Fruit fly (Drosophila melanogaster) whole organism, pupa: ENCODE data around the gene ida.

Experiments used
- CG10348 ChIP-seq: fragments of 200-800 bp; sonication (Bioruptor generic); IDR thresholded peaks from 2 replicates; pipeline ENCODE4 v1.3.6; 2022; ENCODE audit warnings: missing biosample characterization, missing genetic modification characterization
- CG12605 ChIP-seq: fragments of 200-800 bp; sonication (Bioruptor generic); IDR thresholded peaks from 2 replicates; pipeline ENCODE4 v1.3.6; 2022; ENCODE audit warnings: missing biosample characterization, missing genetic modification characterization
- CG13204 ChIP-seq: fragments of 200-800 bp; sonication (Bioruptor generic); optimal IDR thresholded peaks from 2 replicates; lab custom pipeline; 2018; ENCODE audit warnings: missing biosample characterization, mild to moderate bottlenecking, missing genetic modification characterization, moderate library complexity
- CG14655 ChIP-seq: fragments of 200-800 bp; sonication (Bioruptor generic); optimal IDR thresholded peaks from 3 replicates; lab custom pipeline; 2017; ENCODE audit warnings: mild to moderate bottlenecking, missing biosample characterization, missing genetic modification reagents, missing genetic modification characterization
- CG15710 ChIP-seq: fragments of 200-800 bp; sonication (Bioruptor generic); optimal IDR thresholded peaks from 2 replicates; lab custom pipeline; 2018; ENCODE audit warnings: missing biosample characterization, mild to moderate bottlenecking, missing genetic modification characterization, moderate library complexity
- CG17806 ChIP-seq: fragments of 200-800 bp; sonication (Bioruptor generic); optimal IDR thresholded peaks from 2 replicates; lab custom pipeline; 2018; ENCODE audit warnings: missing biosample characterization, mild to moderate bottlenecking, missing genetic modification characterization, moderate library complexity
- CG32121 ChIP-seq: fragments of 200-800 bp; sonication (Bioruptor generic); IDR thresholded peaks from 2 replicates; pipeline ENCODE4 v1.3.6; 2022; ENCODE audit warnings: missing biosample characterization, missing genetic modification characterization
- CG34367 ChIP-seq: fragments of 200-800 bp; sonication (Bioruptor generic); optimal IDR thresholded peaks from 2 replicates; lab custom pipeline; 2018; ENCODE audit warnings: missing biosample characterization, mild to moderate bottlenecking, missing genetic modification characterization
- CG4496 ChIP-seq: fragments of 200-800 bp; sonication (Bioruptor generic); IDR thresholded peaks from 3 replicates; pipeline ENCODE4 v1.3.6; 2022; ENCODE audit warnings: missing biosample characterization, missing genetic modification characterization
- CG8159 ChIP-seq: fragments of 200-800 bp; sonication (Bioruptor generic); optimal IDR thresholded peaks from 3 replicates; lab custom pipeline; 2018; ENCODE audit warnings: missing biosample characterization, mild to moderate bottlenecking, missing genetic modification characterization, moderate library complexity
- CG8301 ChIP-seq: fragments of 200-800 bp; sonication (Bioruptor generic); optimal IDR thresholded peaks from 2 replicates; lab custom pipeline; 2018; ENCODE audit warnings: missing biosample characterization, mild to moderate bottlenecking, missing genetic modification characterization
- CG9948 ChIP-seq: fragments of 200-800 bp; sonication (Bioruptor generic); optimal IDR thresholded peaks from 2 replicates; lab custom pipeline; 2018; ENCODE audit warnings: missing biosample characterization, mild to moderate bottlenecking, missing genetic modification characterization, moderate library complexity
- D1 ChIP-seq: fragments of 200-800 bp; sonication (Bioruptor generic); optimal IDR thresholded peaks from 2 replicates; lab custom pipeline; 2018; ENCODE audit warnings: missing biosample characterization, mild to moderate bottlenecking, missing genetic modification characterization, moderate library complexity
- EcR ChIP-seq: fragments of 200-800 bp; sonication (Bioruptor generic); optimal IDR thresholded peaks from 3 replicates; lab custom pipeline; 2019; ENCODE audit warnings: missing biosample characterization, missing genetic modification characterization, mild to moderate bottlenecking, moderate library complexity, missing genetic modification reagents
- Ets98B ChIP-seq: fragments of 200-800 bp; sonication (Bioruptor generic); IDR thresholded peaks from 2 replicates; pipeline ENCODE4 v1.3.6; 2022; ENCODE audit warnings: missing biosample characterization, missing genetic modification characterization
- Pif1A ChIP-seq: fragments of 200-800 bp; sonication (Bioruptor generic); optimal IDR thresholded peaks from 3 replicates; lab custom pipeline; 2016; ENCODE audit warnings: missing biosample characterization, missing genetic modification characterization
- Pif1B ChIP-seq: fragments of 200-800 bp; sonication (Bioruptor generic); optimal IDR thresholded peaks from 3 replicates; lab custom pipeline; 2016; ENCODE audit warnings: missing biosample characterization, missing genetic modification characterization
- Snoo ChIP-seq: fragments of 200-800 bp; sonication (Bioruptor generic); optimal IDR thresholded peaks from 3 replicates; lab custom pipeline; 2017; ENCODE audit warnings: missing biosample characterization, mild to moderate bottlenecking, missing genetic modification characterization, inconsistent platforms
- fd96Ca ChIP-seq: fragments of 200-800 bp; sonication (Bioruptor generic); IDR thresholded peaks from 3 replicates; pipeline ENCODE4 v1.3.6; 2022; ENCODE audit warnings: missing biosample characterization, missing genetic modification characterization
- gl ChIP-seq: fragments of 200-800 bp; sonication (Bioruptor generic); optimal IDR thresholded peaks from 2 replicates; lab custom pipeline; 2018; ENCODE audit warnings: missing biosample characterization, mild to moderate bottlenecking, missing genetic modification characterization
- rn ChIP-seq: fragments of 200-800 bp; sonication (Bioruptor generic); IDR thresholded peaks from 2 replicates; pipeline ENCODE4 v1.3.6; 2022; ENCODE audit warnings: missing biosample characterization, missing genetic modification characterization

Gene ida

DNA sequence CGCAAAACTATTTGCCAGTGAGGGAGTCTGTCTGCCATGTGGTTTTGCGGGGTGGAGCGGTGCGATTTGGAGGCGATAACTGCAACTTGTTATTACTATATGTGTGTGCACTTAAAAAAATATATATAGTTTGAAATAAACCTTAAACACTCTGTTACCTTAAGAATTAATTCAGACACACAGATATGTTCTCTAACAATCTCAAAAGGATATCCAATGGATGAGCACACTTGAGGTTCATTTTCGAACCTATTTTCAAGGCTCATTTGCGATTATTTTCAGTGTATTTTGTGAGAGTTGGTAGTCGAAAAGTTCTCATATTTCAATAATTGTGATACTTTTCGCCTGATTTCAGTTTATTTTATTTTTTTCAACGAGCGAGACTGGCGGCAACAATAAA is 23.1 kb upstream of the ida start:
- TF ChIP-seq CG15710 (no peak), CG34367 (tag; lab: Kevin White, UChicago) (no peak), CG4496 (GFP tag; lab: Robert Waterston, UW) (no peak), Ets98B (GFP tag; lab: Robert Waterston, UW) (no peak), CG17806 (tag; lab: Kevin White, UChicago) (no peak), gl (no peak), CG8159 (tag; lab: Kevin White, UChicago) (no peak), CG9948 (tag; lab: Kevin White, UChicago) (no peak), CG10348 (GFP tag; lab: Robert Waterston, UW) (no peak), fd96Ca (GFP tag; lab: Robert Waterston, UW) (no peak), CG12605 (GFP tag; lab: Robert Waterston, UW) (no peak), Snoo (tag; lab: Kevin White, UChicago) (no peak), Pif1B (GFP tag; lab: Kevin White, UChicago) (no peak), D1 (tag; lab: Kevin White, UChicago) (no peak)

DNA sequence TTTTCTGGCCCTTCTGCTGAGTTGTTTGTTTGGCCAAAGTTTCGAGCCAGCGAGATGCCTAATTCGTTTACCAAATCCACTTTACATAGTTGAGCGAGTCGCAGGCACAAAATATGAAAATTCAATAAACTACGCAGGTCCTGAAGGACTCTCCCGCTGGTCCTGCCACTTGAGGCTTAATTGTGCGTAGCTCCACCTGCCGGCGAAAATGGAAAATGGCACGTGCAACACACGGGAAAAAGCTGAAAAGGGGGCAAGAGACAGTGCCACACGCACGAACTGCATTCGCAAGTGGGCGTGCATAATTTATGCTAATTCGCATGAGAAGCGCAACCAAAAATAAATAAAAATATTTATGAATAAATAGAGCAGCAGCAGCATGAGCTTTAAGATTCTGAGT is 19.2 kb upstream of the ida start:
- no peak for TF ChIP-seq CG8301 (tag; lab: Kevin White, UChicago)
- no peak for TF ChIP-seq fd96Ca (GFP tag; lab: Robert Waterston, UW)
- no peak for TF ChIP-seq CG34367 (tag; lab: Kevin White, UChicago)
- TF ChIP-seq CG32121: no peak
- no peak for TF ChIP-seq CG9948 (tag; lab: Kevin White, UChicago)
- no peak for TF ChIP-seq D1 (tag; lab: Kevin White, UChicago)
- no peak for TF ChIP-seq CG13204 (GFP tag; lab: Kevin White, UChicago)
- no peak for TF ChIP-seq rn (GFP tag; lab: Robert Waterston, UW)
- no peak for TF ChIP-seq CG17806 (tag; lab: Kevin White, UChicago)
- TF ChIP-seq CG10348 (GFP tag; lab: Robert Waterston, UW): no peak
- no peak for TF ChIP-seq CG15710
- no peak for TF ChIP-seq CG12605 (GFP tag; lab: Robert Waterston, UW)
- TF ChIP-seq Pif1A (GFP tag; lab: Kevin White, UChicago): no peak
- TF ChIP-seq CG14655 (GFP tag; lab: Kevin White, UChicago): no peak
- no peak for TF ChIP-seq Ets98B (GFP tag; lab: Robert Waterston, UW)
- no peak for TF ChIP-seq Snoo (tag; lab: Kevin White, UChicago)
- no peak for TF ChIP-seq CG4496 (GFP tag; lab: Robert Waterston, UW)
- no peak for TF ChIP-seq Pif1B (GFP tag; lab: Kevin White, UChicago)
- TF ChIP-seq, all 21 proteins: peak for 0

DNA sequence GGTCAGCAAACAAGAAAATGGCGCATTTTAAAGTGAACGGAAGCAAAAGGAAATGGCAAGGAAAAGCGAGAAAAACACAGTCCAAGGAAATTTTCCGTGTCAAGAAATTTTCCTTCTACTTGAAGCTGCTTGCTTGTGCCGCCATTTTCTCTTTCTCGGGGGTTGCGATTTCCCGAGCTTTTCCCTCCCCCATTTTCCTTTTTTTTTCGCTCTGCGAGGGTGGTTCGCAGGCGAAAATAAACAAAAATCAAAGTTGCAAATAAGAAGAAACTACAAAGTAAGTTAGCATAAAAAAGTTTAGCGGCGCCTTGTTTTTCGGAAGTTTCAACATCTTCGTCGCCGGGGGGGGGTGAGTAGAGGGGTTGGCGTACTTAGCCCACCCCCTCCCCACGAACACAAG is 17.8 kb upstream of the ida start:
- TF ChIP-seq CG9948 (tag; lab: Kevin White, UChicago): no peak
- TF ChIP-seq CG8301 (tag; lab: Kevin White, UChicago): no peak
- no peak for TF ChIP-seq CG4496 (GFP tag; lab: Robert Waterston, UW)
- TF ChIP-seq D1 (tag; lab: Kevin White, UChicago): no peak
- no peak for TF ChIP-seq Pif1B (GFP tag; lab: Kevin White, UChicago)
- no peak for TF ChIP-seq CG13204 (GFP tag; lab: Kevin White, UChicago)
- TF ChIP-seq gl: no peak
- TF ChIP-seq EcR (GFP tag; lab: Kevin White, UChicago): no peak
- TF ChIP-seq rn (GFP tag; lab: Robert Waterston, UW): no peak

DNA sequence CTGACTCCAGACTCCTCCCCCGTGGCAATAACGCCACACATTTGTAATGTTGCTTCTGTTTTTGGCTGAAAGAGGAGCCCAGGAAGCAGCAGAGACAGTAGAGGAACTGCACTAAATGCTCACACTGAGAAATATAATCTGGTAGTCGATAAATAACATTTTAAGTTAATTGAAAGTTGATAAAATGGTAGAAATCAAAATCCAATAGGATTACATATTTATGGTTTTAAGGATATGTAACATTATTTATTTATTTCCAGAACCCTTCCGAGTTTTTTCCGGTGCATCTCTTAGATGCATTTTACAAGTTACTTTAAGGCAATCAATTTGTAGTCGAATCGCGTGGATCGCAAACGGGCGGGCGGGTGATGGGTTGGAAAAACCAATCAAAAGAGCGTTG is 14.3 kb upstream of the ida start:
- no peak for TF ChIP-seq CG12605 (GFP tag; lab: Robert Waterston, UW)
- peak; percentile 57 for TF ChIP-seq CG8301 (tag; lab: Kevin White, UChicago)
- TF ChIP-seq fd96Ca (GFP tag; lab: Robert Waterston, UW): no peak
- peak; percentile 32 for TF ChIP-seq CG34367 (tag; lab: Kevin White, UChicago)
- no peak for TF ChIP-seq Snoo (tag; lab: Kevin White, UChicago)
- peak; percentile 57 for TF ChIP-seq CG8159 (tag; lab: Kevin White, UChicago)
- TF ChIP-seq gl: no peak
- TF ChIP-seq rn (GFP tag; lab: Robert Waterston, UW): no peak
- no peak for TF ChIP-seq Ets98B (GFP tag; lab: Robert Waterston, UW)
- no peak for TF ChIP-seq CG10348 (GFP tag; lab: Robert Waterston, UW)
- no peak for TF ChIP-seq D1 (tag; lab: Kevin White, UChicago)
- peak; percentile 66 for TF ChIP-seq CG14655 (GFP tag; lab: Kevin White, UChicago)
- no peak for TF ChIP-seq CG32121
- TF ChIP-seq CG4496 (GFP tag; lab: Robert Waterston, UW): no peak
- peak; percentile 18 for TF ChIP-seq Pif1B (GFP tag; lab: Kevin White, UChicago)
- peak; percentile 43 for TF ChIP-seq CG9948 (tag; lab: Kevin White, UChicago)
- TF ChIP-seq Pif1A (GFP tag; lab: Kevin White, UChicago): no peak
- peak; percentile 50 for TF ChIP-seq CG17806 (tag; lab: Kevin White, UChicago)
- TF ChIP-seq CG15710: peak; percentile 47
- TF ChIP-seq CG13204 (GFP tag; lab: Kevin White, UChicago): no peak
- no peak for TF ChIP-seq EcR (GFP tag; lab: Kevin White, UChicago)

DNA sequence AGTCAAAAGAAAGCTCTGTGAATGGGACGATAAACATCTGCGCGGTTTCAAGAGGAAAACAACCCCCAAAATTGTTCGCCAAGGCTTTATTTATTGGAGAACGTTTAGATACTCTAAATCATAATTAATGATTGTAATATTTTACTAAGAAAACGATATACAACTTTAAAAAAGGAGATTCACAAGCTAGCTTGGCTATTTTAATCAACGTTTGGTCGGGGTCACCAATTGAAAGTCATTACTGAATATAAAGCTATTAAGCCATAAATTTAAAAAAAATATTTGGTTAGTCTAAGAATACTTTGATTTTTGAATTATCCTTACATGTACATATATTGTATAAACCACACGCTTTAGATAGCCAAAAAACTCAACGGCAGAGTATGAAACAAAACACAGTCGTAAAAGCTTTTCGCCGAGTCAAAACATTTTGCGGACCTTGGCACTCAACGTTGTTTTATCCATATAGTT is 13.0 kb upstream of the ida start, which contains the start of gene Fie:
TSS of gene Fie (plus strand) at position 421 of the 471 bp plus-strand sequence.
- no peak for TF ChIP-seq D1 (tag; lab: Kevin White, UChicago)
- TF ChIP-seq CG8301 (tag; lab: Kevin White, UChicago): peak; percentile 29
- TF ChIP-seq CG13204 (GFP tag; lab: Kevin White, UChicago): no peak
- no peak for TF ChIP-seq CG12605 (GFP tag; lab: Robert Waterston, UW)
- no peak for TF ChIP-seq Ets98B (GFP tag; lab: Robert Waterston, UW)
- peak; percentile 16 for TF ChIP-seq CG17806 (tag; lab: Kevin White, UChicago)
- TF ChIP-seq fd96Ca (GFP tag; lab: Robert Waterston, UW): no peak
- TF ChIP-seq CG14655 (GFP tag; lab: Kevin White, UChicago): no peak
- no peak for TF ChIP-seq CG4496 (GFP tag; lab: Robert Waterston, UW)
- no peak for TF ChIP-seq CG10348 (GFP tag; lab: Robert Waterston, UW)
- no peak for TF ChIP-seq rn (GFP tag; lab: Robert Waterston, UW)
- TF ChIP-seq Snoo (tag; lab: Kevin White, UChicago): peak; percentile 11
- TF ChIP-seq CG8159 (tag; lab: Kevin White, UChicago): peak; percentile 61
- peak; percentile 5 for TF ChIP-seq CG9948 (tag; lab: Kevin White, UChicago)
- TF ChIP-seq CG34367 (tag; lab: Kevin White, UChicago): peak; percentile 16
- no peak for TF ChIP-seq Pif1B (GFP tag; lab: Kevin White, UChicago)
- TF ChIP-seq CG32121: no peak
- TF ChIP-seq Pif1A (GFP tag; lab: Kevin White, UChicago): no peak
- TF ChIP-seq EcR (GFP tag; lab: Kevin White, UChicago): no peak
- peak; percentile 55 for TF ChIP-seq CG15710
- TF ChIP-seq gl: no peak
